Worm (Caenorhabditis elegans) whole organism, L4 larva: ENCODE data around the gene chil-7.
A peak's percentile ranks its signal among the peaks of the same experiment; 100 is the strongest.

ENCODE experiments used
- D1046.2 ChIP-seq: fragments of 200-800 bp; sonication (Bioruptor generic); IDR thresholded peaks from 2 replicates; pipeline ENCODE4 v1.3.6; 2022; ENCODE audit warnings: missing genetic modification characterization, missing compliant biosample characterization
- F37D6.2 ChIP-seq: sonication (generic microtip); optimal IDR thresholded peaks from 2 replicates; lab custom pipeline; 2016; ENCODE audit warnings: mild to moderate bottlenecking, missing genetic modification characterization, missing compliant biosample characterization
- F49E8.2 ChIP-seq: sonication (generic microtip); optimal IDR thresholded peaks from 2 replicates; lab custom pipeline; 2016; ENCODE audit warnings: missing compliant biosample characterization, mild to moderate bottlenecking, missing genetic modification characterization, borderline replicate concordance
- Y105C5A.15 ChIP-seq: fragments of 200-800 bp; sonication (Bioruptor generic); IDR thresholded peaks from 2 replicates; pipeline ENCODE4 v1.3.6; 2022; ENCODE audit warnings: missing genetic modification characterization, missing compliant biosample characterization
- Y48G9A.11 ChIP-seq: fragments of 200-800 bp; sonication (Bioruptor generic); IDR thresholded peaks from 2 replicates; pipeline ENCODE4 v1.3.6; 2022; ENCODE audit warnings: missing genetic modification reagents, missing genetic modification characterization, missing compliant biosample characterization
- Y5F2A.4 ChIP-seq: fragments of 200-800 bp; sonication (Bioruptor generic); optimal IDR thresholded peaks from 2 replicates; lab custom pipeline; 2018; ENCODE audit warnings: mild to moderate bottlenecking, missing genetic modification characterization, missing compliant biosample characterization
- ama-1 ChIP-seq: fragments of 150-350 bp; optimal IDR thresholded peaks from 2 replicates; lab custom pipeline; 2014; ENCODE audit warnings: inconsistent platforms, mixed read lengths
- arid-1 ChIP-seq: fragments of 200-800 bp; sonication (Bioruptor generic); conservative IDR thresholded peaks from 2 replicates; pipeline ENCODE4 v1.3.6; 2022; ENCODE audit warnings: missing genetic modification reagents, missing genetic modification characterization, missing compliant biosample characterization
- ceh-28 ChIP-seq: fragments of 150-350 bp; optimal IDR thresholded peaks from 2 replicates; lab custom pipeline; 2014; ENCODE audit warnings: missing biosample characterization, missing genetic modification reagents, missing genetic modification characterization
- dmd-6 ChIP-seq: fragments of 200-800 bp; sonication (Bioruptor generic); IDR thresholded peaks from 2 replicates; pipeline ENCODE4 v1.3.6; 2022; ENCODE audit warnings: missing genetic modification reagents, missing genetic modification characterization, missing compliant biosample characterization
- dmd-9 ChIP-seq: fragments of 200-800 bp; sonication (Bioruptor generic); IDR thresholded peaks from 2 replicates; pipeline ENCODE4 v1.3.6; 2022; ENCODE audit warnings: missing genetic modification reagents, missing genetic modification characterization, missing compliant biosample characterization
- dpl-1 ChIP-seq: fragments of 150-350 bp; optimal IDR thresholded peaks from 2 replicates; lab custom pipeline; 2014; ENCODE audit warnings: missing biosample characterization, missing genetic modification reagents, missing genetic modification characterization
- dve-1 ChIP-seq: sonication (generic microtip); optimal IDR thresholded peaks from 2 replicates; lab custom pipeline; 2017; ENCODE audit warnings: antibody characterized with exemption, mild to moderate bottlenecking, missing genetic modification characterization, missing compliant biosample characterization; ENCODE audit not compliant: insufficient read depth
- hif-1 ChIP-seq, 2 experiments: sonication (generic microtip); optimal IDR thresholded peaks; 2 replicates each; lab custom pipeline; 2016 to 2017; ENCODE audit warnings: missing compliant biosample characterization in 2 of 2, missing genetic modification characterization in 2 of 2, missing genetic modification reagents in 2 of 2, missing genotype in 2 of 2, mild to moderate bottlenecking in 1 of 2
- hlh-30 ChIP-seq: sonication (generic microtip); optimal IDR thresholded peaks from 2 replicates; lab custom pipeline; 2017; ENCODE audit warnings: antibody characterized with exemption, mild to moderate bottlenecking, missing genetic modification characterization, missing compliant biosample characterization; ENCODE audit not compliant: insufficient read depth
- hmg-1.1 ChIP-seq: fragments of 200-800 bp; sonication (Bioruptor generic); IDR thresholded peaks from 2 replicates; pipeline ENCODE4 v1.3.6; 2022; ENCODE audit warnings: missing genetic modification reagents, missing genetic modification characterization, missing compliant biosample characterization
- lin-13 ChIP-seq: fragments of 150-350 bp; optimal IDR thresholded peaks from 2 replicates; lab custom pipeline; 2014; ENCODE audit warnings: missing biosample characterization, missing genetic modification reagents, missing genetic modification characterization
- lsy-2 ChIP-seq, 2 experiments: fragments of 150-350 bp in 1 of 2; sonication (generic microtip) in 1 of 2; optimal IDR thresholded peaks; 2 replicates each; lab custom pipeline; 2014 to 2017; ENCODE audit warnings: missing biosample characterization in 2 of 2, missing genetic modification characterization in 2 of 2
- mdl-1 ChIP-seq, 2 experiments: fragments of 150-350 bp in 1 of 2; sonication (generic microtip) in 1 of 2; optimal IDR thresholded peaks; 2 replicates each; lab custom pipeline; 2014 to 2017; ENCODE audit warnings: missing biosample characterization in 2 of 2, missing genetic modification characterization in 2 of 2
- nhr-10 ChIP-seq: fragments of 150-350 bp; optimal IDR thresholded peaks from 2 replicates; lab custom pipeline; 2014; ENCODE audit warnings: missing biosample characterization, missing genetic modification characterization
- nhr-11 ChIP-seq: fragments of 150-350 bp; optimal IDR thresholded peaks from 2 replicates; lab custom pipeline; 2014; ENCODE audit warnings: missing biosample characterization, missing genetic modification characterization
- nhr-111 ChIP-seq: fragments of 200-800 bp; sonication (Bioruptor generic); optimal IDR thresholded peaks from 2 replicates; lab custom pipeline; 2018; ENCODE audit warnings: mild to moderate bottlenecking, missing genetic modification characterization, missing compliant biosample characterization
- nhr-48 ChIP-seq: sonication (generic microtip); optimal IDR thresholded peaks from 2 replicates; lab custom pipeline; 2016; ENCODE audit warnings: mild to moderate bottlenecking, missing genetic modification characterization, missing compliant biosample characterization
- nhr-6 ChIP-seq: fragments of 150-350 bp; optimal IDR thresholded peaks from 2 replicates; lab custom pipeline; 2014; ENCODE audit warnings: missing biosample characterization, missing genetic modification characterization
- pha-4 ChIP-seq, 2 experiments: fragments of 150-350 bp in 1 of 2; fragments of 200-800 bp in 1 of 2; sonication (Bioruptor generic) in 1 of 2; IDR thresholded peaks in 1 of 2; optimal IDR thresholded peaks in 1 of 2; 2 replicates each; pipeline versions ENCODE4 v1.3.6 to Lab custom; 2014 to 2022; ENCODE audit warnings: missing genetic modification characterization in 2 of 2, missing genetic modification reagents in 2 of 2, missing biosample characterization in 1 of 2, missing compliant biosample characterization in 1 of 2
- snpc-1.2 ChIP-seq: fragments of 200-800 bp; sonication (Bioruptor generic); IDR thresholded peaks from 2 replicates; pipeline ENCODE4 v1.3.6; 2022; ENCODE audit warnings: missing genetic modification reagents, missing genetic modification characterization, missing compliant biosample characterization
- snpc-4 ChIP-seq: fragments of 150-350 bp; optimal IDR thresholded peaks from 2 replicates; lab custom pipeline; 2014; ENCODE audit warnings: missing biosample characterization, missing genetic modification characterization
- spr-3 ChIP-seq: fragments of 200-800 bp; sonication (Bioruptor generic); optimal IDR thresholded peaks from 2 replicates; lab custom pipeline; 2018; ENCODE audit warnings: mild to moderate bottlenecking, missing genetic modification characterization, missing compliant biosample characterization
- tag-97 ChIP-seq: fragments of 200-800 bp; sonication (Bioruptor generic); IDR thresholded peaks from 2 replicates; pipeline ENCODE4 v1.3.6; 2022; ENCODE audit warnings: missing genetic modification characterization, missing compliant biosample characterization
- unc-62 ChIP-seq, 3 experiments: fragments of 150-350 bp in 1 of 3; sonication (generic microtip); optimal IDR thresholded peaks in 2 of 3; peaks in 1 of 3; 1 replicate in 1 of 3; 2 replicates in 2 of 3; lab custom pipeline; 2014 to 2017; ENCODE audit warnings: missing biosample characterization in 3 of 3, missing genetic modification characterization in 3 of 3, missing genetic modification reagents in 3 of 3, missing genotype in 1 of 3
- zfp-2 ChIP-seq: sonication (generic microtip); optimal IDR thresholded peaks from 2 replicates; lab custom pipeline; 2016; ENCODE audit warnings: mild to moderate bottlenecking, missing genetic modification characterization, missing compliant biosample characterization

Gene chil-7

DNA sequence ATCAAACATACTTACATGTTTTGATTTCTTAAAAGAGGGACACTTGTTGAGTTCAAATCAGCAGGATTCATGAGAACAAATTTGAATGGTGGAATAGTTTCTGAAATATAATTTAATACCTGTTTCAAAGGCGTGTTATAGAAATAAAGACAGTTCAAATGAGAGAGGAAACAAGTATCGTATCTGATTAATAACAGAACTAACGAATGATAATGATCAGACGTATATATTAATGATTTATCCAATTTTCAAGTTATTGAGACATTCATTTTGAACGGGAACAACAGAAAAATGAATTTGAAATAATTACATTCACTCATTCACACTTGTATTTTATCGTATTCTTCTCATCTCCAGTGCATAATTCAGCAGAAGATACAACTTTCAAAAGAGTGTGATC lies 15.4 kb downstream of the chil-7 start, which contains the start of gene chil-4:
chil-4 (minus strand) TSS at position 101 of the 400 bp plus-strand sequence.
- TF ChIP-seq spr-3, result no peak
- TF ChIP-seq F37D6.2 (tag; lab: Kevin White, UChicago), result no peak
- no peak for TF ChIP-seq dmd-9 (GFP tag; lab: Robert Waterston, UW)
- no peak for TF ChIP-seq dve-1 (tag; lab: Kevin White, UChicago)
- TF ChIP-seq lin-13, result no peak
- TF ChIP-seq ama-1 (lab: Kevin White, UChicago), result no peak
- no peak for TF ChIP-seq snpc-4 (tag; lab: Kevin White, UChicago)
- no peak for TF ChIP-seq hmg-1.1 (GFP tag; lab: Robert Waterston, UW)
- TF ChIP-seq Y48G9A.11 (GFP tag; lab: Robert Waterston, UW), result no peak
- TF ChIP-seq nhr-11, result no peak
- no peak for TF ChIP-seq hif-1 (tag; optimal IDR thresholded peaks at IDR 0.05; lab: Kevin White, UChicago)
- TF ChIP-seq dmd-6 (GFP tag; lab: Robert Waterston, UW), result no peak
- no peak for TF ChIP-seq unc-62 (GFP tag; optimal IDR thresholded peaks at IDR 0.05 in 1 of 2; lab: Kevin White, UChicago)
- TF ChIP-seq unc-62 (tag; optimal IDR thresholded peaks at IDR 0.05; lab: Kevin White, UChicago), result no peak

DNA sequence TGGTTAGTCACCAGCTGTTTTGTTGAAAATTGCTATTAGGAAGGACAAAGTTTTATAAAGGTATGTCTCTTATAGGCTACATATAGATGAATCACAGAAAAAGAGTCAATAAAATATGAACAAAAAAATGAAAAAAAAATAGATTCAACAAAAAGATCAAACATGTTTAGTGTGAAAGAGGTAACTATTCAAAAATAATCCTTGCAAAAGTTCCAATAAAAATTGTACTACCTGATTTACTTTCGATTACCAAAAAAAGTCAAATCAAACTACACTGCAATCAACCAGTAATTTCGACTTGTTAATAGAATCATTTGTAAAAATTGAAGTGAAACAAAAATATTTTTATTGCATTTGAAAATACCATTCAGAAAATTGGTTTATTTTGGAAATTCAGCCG lies 20.0 kb downstream of the chil-7 start, which contains the start of gene ZK938.10:
ZK938.10 (minus strand) TSS at position 101 of the 400 bp plus-strand sequence.
- TF ChIP-seq unc-62 (GFP tag; optimal IDR thresholded peaks at IDR 0.05 in 1 of 2; lab: Kevin White, UChicago), result no peak
- TF ChIP-seq unc-62 (tag; optimal IDR thresholded peaks at IDR 0.05; lab: Kevin White, UChicago), result no peak
- TF ChIP-seq snpc-4 (tag; lab: Kevin White, UChicago), result no peak

DNA sequence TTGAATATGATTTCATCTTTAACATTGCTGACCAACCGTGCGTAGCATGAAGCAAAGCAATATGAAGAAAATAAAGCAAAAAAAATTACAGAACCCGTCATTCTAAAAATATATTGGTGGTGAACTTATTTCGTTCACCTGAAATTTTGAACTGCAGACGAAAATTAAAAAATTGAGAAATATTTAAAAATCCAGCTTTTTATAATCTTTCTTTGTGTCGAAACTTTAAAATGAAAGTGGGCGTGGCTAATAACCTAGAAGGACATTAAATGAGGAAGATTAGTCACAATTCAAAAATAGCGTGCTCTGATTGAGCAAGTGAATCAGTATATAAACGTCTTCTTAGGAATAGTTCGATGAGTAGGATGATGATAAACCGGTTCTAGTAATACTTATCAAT lies 21.5 kb downstream of the chil-7 start, which contains the start of gene old-2:
old-2 (minus strand) TSS at position 101 of the 400 bp plus-strand sequence.
- TF ChIP-seq zfp-2 (tag; lab: Kevin White, UChicago), result no peak
- TF ChIP-seq tag-97 (GFP tag; lab: Robert Waterston, UW), result no peak
- no peak for TF ChIP-seq lsy-2 (tag; optimal IDR thresholded peaks at IDR 0.05; lab: Kevin White, UChicago)
- no peak for TF ChIP-seq hlh-30 (tag; lab: Kevin White, UChicago)
- TF ChIP-seq nhr-11, result no peak
- TF ChIP-seq mdl-1 (tag; optimal IDR thresholded peaks at IDR 0.05; lab: Kevin White, UChicago), result no peak
- TF ChIP-seq F49E8.2 (tag; lab: Kevin White, UChicago), result no peak
- no peak for TF ChIP-seq nhr-10 (tag; lab: Kevin White, UChicago)
- TF ChIP-seq Y105C5A.15 (GFP tag; lab: Robert Waterston, UW), result no peak
- no peak for TF ChIP-seq F37D6.2 (tag; lab: Kevin White, UChicago)
- no peak for TF ChIP-seq dpl-1 (GFP tag; lab: Kevin White, UChicago)
- no peak for TF ChIP-seq nhr-6 (tag; lab: Kevin White, UChicago)
- TF ChIP-seq arid-1 (GFP tag; lab: Robert Waterston, UW), result no peak
- no peak for TF ChIP-seq pha-4 (GFP tag; IDR thresholded peaks at IDR 0.05; lab: Robert Waterston, UW)
- no peak for TF ChIP-seq pha-4 (tag; optimal IDR thresholded peaks at IDR 0.05; lab: Kevin White, UChicago)
- no peak for TF ChIP-seq nhr-48
- TF ChIP-seq D1046.2 (GFP tag; lab: Robert Waterston, UW), result no peak
- TF ChIP-seq snpc-1.2 (GFP tag; lab: Robert Waterston, UW), result no peak

DNA sequence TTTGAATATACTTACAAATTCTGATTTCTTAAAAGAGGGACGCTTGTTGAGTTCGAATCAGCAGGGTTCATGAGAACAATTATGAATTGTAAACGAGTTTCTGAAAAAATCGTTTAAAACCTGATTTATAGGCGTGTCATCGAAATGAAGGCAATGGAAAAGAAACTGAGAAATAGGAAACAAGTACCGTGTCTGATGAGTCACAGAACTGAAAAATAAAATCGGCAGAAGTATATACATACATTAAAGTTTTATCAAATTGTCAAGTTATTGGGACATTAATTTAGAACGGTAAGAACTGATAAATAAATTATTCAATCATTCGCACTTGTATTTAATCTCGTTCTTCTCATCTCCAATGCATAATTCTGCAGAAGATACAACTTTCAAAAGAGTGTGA lies 25.7 kb downstream of the chil-7 start, which contains the start of gene chil-9:
chil-9 (minus strand) TSS at position 101 of the 400 bp plus-strand sequence.
- TF ChIP-seq Y5F2A.4, result no peak
- TF ChIP-seq ceh-28, result no peak
- no peak for TF ChIP-seq nhr-111 (GFP tag; lab: Kevin White, UChicago)
- TF ChIP-seq unc-62 (GFP tag; optimal IDR thresholded peaks at IDR 0.05 in 1 of 2; lab: Kevin White, UChicago), result peak in 1 of 2 experiments; percentile 31
- no peak for TF ChIP-seq unc-62 (tag; optimal IDR thresholded peaks at IDR 0.05; lab: Kevin White, UChicago)
